Worm (Caenorhabditis elegans): Measurements from ENCODE around the gene sqv-3.

ce11 chrIII:9738954-9739353 lies 41.2 kb downstream of the sqv-3 start, which contains the start of gene hlh-4:
- TF ChIP-seq nhr-11 (tag; optimal IDR thresholded peaks at IDR 0.05) (no peak), nhr-237 (tag; optimal IDR thresholded peaks at IDR 0.05) (no peak)

Data from whole organism, L1 larva.